Worm (Caenorhabditis elegans) whole organism, L1 larva: ENCODE results near the gene H04M03.12.
A peak's percentile ranks its signal among the peaks of the same experiment; 100 is the strongest.

Experiments
- C16A3.4 ChIP-seq: fragments of 150-350 bp; optimal IDR thresholded peaks from 2 replicates; lab custom pipeline; 2014; ENCODE audit warnings: missing biosample characterization, missing genetic modification characterization
- C34B4.2 ChIP-seq: sonication (generic microtip); optimal IDR thresholded peaks from 2 replicates; lab custom pipeline; 2017; ENCODE audit warnings: mild to moderate bottlenecking, missing genetic modification characterization, missing compliant biosample characterization
- Y116A8C.19 ChIP-seq: sonication (generic microtip); optimal IDR thresholded peaks from 2 replicates; lab custom pipeline; 2016; ENCODE audit warnings: missing compliant biosample characterization, missing genetic modification characterization, borderline replicate concordance
- aha-1 ChIP-seq: fragments of 150-350 bp; optimal IDR thresholded peaks from 2 replicates; lab custom pipeline; 2014; ENCODE audit warnings: missing biosample characterization, missing genetic modification characterization
- ama-1 ChIP-seq: fragments of 150-350 bp; optimal IDR thresholded peaks from 2 replicates; lab custom pipeline; 2014
- blmp-1 ChIP-seq: fragments of 150-350 bp; optimal IDR thresholded peaks from 2 replicates; lab custom pipeline; 2014; ENCODE audit warnings: missing biosample characterization, missing genetic modification characterization
- ceh-82 ChIP-seq, 3 experiments: fragments of 150-350 bp in 1 of 3; sonication (generic microtip) in 2 of 3; optimal IDR thresholded peaks; 2 replicates each; lab custom pipeline; 2014 to 2017; ENCODE audit warnings: missing biosample characterization in 3 of 3, missing genetic modification characterization in 3 of 3
- dpl-1 ChIP-seq, 3 experiments: fragments of 150-350 bp in 2 of 3; sonication (generic microtip) in 1 of 3; optimal IDR thresholded peaks; 2 replicates each; lab custom pipeline; 2014 to 2017; ENCODE audit warnings: missing biosample characterization in 3 of 3, missing genetic modification characterization in 3 of 3, missing genetic modification reagents in 3 of 3
- dsc-1 ChIP-seq: sonication (generic microtip); optimal IDR thresholded peaks from 2 replicates; lab custom pipeline; 2016; ENCODE audit warnings: mild to moderate bottlenecking, missing genetic modification characterization, missing compliant biosample characterization
- efl-1 ChIP-seq, 4 experiments: fragments of 150-350 bp; optimal IDR thresholded peaks in 3 of 4; peaks in 1 of 4; 1 replicate in 1 of 4; 2 replicates in 3 of 4; lab custom pipeline; 2014; ENCODE audit warnings: missing biosample characterization in 2 of 4, missing genetic modification characterization in 2 of 4, missing genetic modification reagents in 2 of 4
- egl-27 ChIP-seq, 2 experiments: fragments of 150-350 bp in 1 of 2; sonication (generic microtip); optimal IDR thresholded peaks; 3 replicates each; lab custom pipeline; 2017 to 2018; ENCODE audit warnings: missing biosample characterization in 2 of 2, missing genetic modification characterization in 2 of 2, missing genetic modification reagents in 2 of 2
- elt-2 ChIP-seq: sonication (generic microtip); optimal IDR thresholded peaks from 2 replicates; lab custom pipeline; 2016; ENCODE audit warnings: missing genetic modification characterization, mild to moderate bottlenecking, inconsistent platforms, missing compliant biosample characterization, missing genetic modification reagents
- elt-3 ChIP-seq, 6 experiments: fragments of 150-350 bp in 1 of 6; sonication (generic microtip); optimal IDR thresholded peaks; 2 replicates each; lab custom pipeline; 2017 to 2018; ENCODE audit warnings: missing biosample characterization in 6 of 6, missing genetic modification characterization in 6 of 6, inconsistent platforms in 1 of 6
- fkh-4 ChIP-seq: sonication (generic microtip); optimal IDR thresholded peaks from 2 replicates; lab custom pipeline; 2016; ENCODE audit warnings: missing compliant biosample characterization, missing genetic modification characterization, borderline replicate concordance
- grh-1 ChIP-seq: fragments of 200-800 bp; sonication (Bioruptor generic); IDR thresholded peaks from 2 replicates; pipeline ENCODE4 v1.3.6; 2022; ENCODE audit warnings: missing genetic modification reagents, missing genetic modification characterization, missing compliant biosample characterization
- irx-1 ChIP-seq: sonication (generic microtip); optimal IDR thresholded peaks from 2 replicates; lab custom pipeline; 2016; ENCODE audit warnings: missing genetic modification characterization, missing compliant biosample characterization
- isw-1 ChIP-seq: fragments of 200-800 bp; sonication (Bioruptor generic); IDR thresholded peaks from 2 replicates; pipeline ENCODE4 v1.3.6; 2022; ENCODE audit warnings: missing genetic modification characterization, missing compliant biosample characterization
- lin-14 ChIP-seq: fragments of 200-800 bp; sonication (Bioruptor generic); optimal IDR thresholded peaks from 2 replicates; lab custom pipeline; 2018; ENCODE audit warnings: mild to moderate bottlenecking, missing genetic modification characterization, moderate library complexity, missing compliant biosample characterization
- lin-35 ChIP-seq, 2 experiments: fragments of 150-350 bp; optimal IDR thresholded peaks; 2 replicates each; lab custom pipeline; 2014; ENCODE audit warnings: missing biosample characterization in 2 of 2, missing genetic modification characterization in 2 of 2, missing genetic modification reagents in 2 of 2
- lsy-2 ChIP-seq, 2 experiments: fragments of 150-350 bp; optimal IDR thresholded peaks; 2 replicates each; lab custom pipeline; 2014; ENCODE audit warnings: missing biosample characterization in 2 of 2, missing genetic modification characterization in 2 of 2
- nhr-19 ChIP-seq: fragments of 200-800 bp; sonication (Bioruptor generic); conservative IDR thresholded peaks from 2 replicates; pipeline ENCODE4 v1.3.6; 2022; ENCODE audit warnings: missing genetic modification characterization, missing compliant biosample characterization
- nhr-20 ChIP-seq: sonication (generic microtip); optimal IDR thresholded peaks from 2 replicates; lab custom pipeline; 2016; ENCODE audit warnings: mild to moderate bottlenecking, missing genetic modification characterization, missing compliant biosample characterization
- nhr-237 ChIP-seq: fragments of 150-350 bp; optimal IDR thresholded peaks from 2 replicates; lab custom pipeline; 2014; ENCODE audit warnings: missing biosample characterization, missing genetic modification characterization
- nhr-47 ChIP-seq: sonication (generic microtip); optimal IDR thresholded peaks from 2 replicates; lab custom pipeline; 2016; ENCODE audit warnings: mild to moderate bottlenecking, missing genetic modification characterization, moderate library complexity, missing compliant biosample characterization
- nhr-71 ChIP-seq: sonication (generic microtip); optimal IDR thresholded peaks from 2 replicates; lab custom pipeline; 2016; ENCODE audit warnings: mild to moderate bottlenecking, missing genetic modification characterization, moderate library complexity, missing compliant biosample characterization
- nhr-76 ChIP-seq: sonication (generic microtip); optimal IDR thresholded peaks from 2 replicates; lab custom pipeline; 2017; ENCODE audit warnings: missing biosample characterization, missing genetic modification characterization
- nhr-85 ChIP-seq: sonication (generic microtip); peaks from one replicate; lab custom pipeline; 2016; ENCODE audit warnings: missing genetic modification characterization, inconsistent platforms, missing compliant biosample characterization
- nhr-90 ChIP-seq: sonication (generic microtip); optimal IDR thresholded peaks from 2 replicates; lab custom pipeline; 2016; ENCODE audit warnings: mild to moderate bottlenecking, missing genetic modification characterization, missing compliant biosample characterization; ENCODE audit not compliant: poor library complexity
- pag-3 ChIP-seq: sonication (generic microtip); optimal IDR thresholded peaks from 2 replicates; lab custom pipeline; 2017; ENCODE audit warnings: missing genetic modification characterization, mild to moderate bottlenecking, missing compliant biosample characterization, antibody characterized with exemption, borderline replicate concordance; ENCODE audit not compliant: insufficient read depth
- pqm-1 ChIP-seq: sonication (generic microtip); optimal IDR thresholded peaks from 3 replicates; lab custom pipeline; 2017; ENCODE audit warnings: missing biosample characterization, missing genetic modification characterization
- rnt-1 ChIP-seq: sonication (generic microtip); optimal IDR thresholded peaks from 2 replicates; lab custom pipeline; 2016; ENCODE audit warnings: mild to moderate bottlenecking, missing genetic modification characterization, moderate library complexity, missing compliant biosample characterization
- snu-23 ChIP-seq: sonication (generic microtip); optimal IDR thresholded peaks from 2 replicates; lab custom pipeline; 2016; ENCODE audit warnings: missing genetic modification characterization, missing compliant biosample characterization
- sptf-1 ChIP-seq: fragments of 150-350 bp; optimal IDR thresholded peaks from 2 replicates; lab custom pipeline; 2014; ENCODE audit warnings: missing biosample characterization, missing genetic modification characterization
- sup-37 ChIP-seq: fragments of 200-800 bp; sonication (Bioruptor generic); optimal IDR thresholded peaks from 2 replicates; lab custom pipeline; 2018; ENCODE audit warnings: mild to moderate bottlenecking, missing genetic modification characterization, missing compliant biosample characterization
- tbx-2 ChIP-seq: sonication (generic microtip); optimal IDR thresholded peaks from 2 replicates; lab custom pipeline; 2016; ENCODE audit warnings: missing genetic modification characterization, missing compliant biosample characterization
- unc-30 ChIP-seq: sonication (generic microtip); optimal IDR thresholded peaks from 2 replicates; lab custom pipeline; 2017; ENCODE audit warnings: missing biosample characterization, missing genetic modification characterization
- unc-98 ChIP-seq: fragments of 200-800 bp; sonication (Bioruptor generic); IDR thresholded peaks from 2 replicates; pipeline ENCODE4 v1.3.6; 2022; ENCODE audit warnings: missing genetic modification characterization, missing compliant biosample characterization
- zip-4 ChIP-seq: fragments of 200-800 bp; sonication (Bioruptor generic); optimal IDR thresholded peaks from 2 replicates; lab custom pipeline; 2018; ENCODE audit warnings: mild to moderate bottlenecking, missing genetic modification characterization, moderate library complexity, missing compliant biosample characterization

Gene H04M03.12

DNA sequence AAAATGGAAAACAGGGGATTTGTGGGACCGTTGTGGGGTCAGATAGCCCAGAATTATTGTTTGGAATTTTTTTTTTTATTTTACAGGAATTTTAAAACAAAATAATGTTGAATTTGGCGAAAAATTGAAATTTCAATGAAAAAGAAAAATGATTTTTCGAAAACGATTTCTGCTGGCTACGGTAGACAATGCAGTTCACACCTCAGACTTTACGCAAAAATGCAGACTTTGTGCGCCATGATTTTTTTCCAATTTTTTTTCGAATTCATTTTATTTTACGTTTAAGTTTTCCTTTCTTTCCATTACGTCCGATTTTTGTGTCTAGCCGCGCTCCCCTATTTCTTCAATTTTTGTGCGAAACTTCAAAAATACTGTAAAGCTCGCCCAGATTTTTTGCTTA is 36.8 kb upstream of the H04M03.12 start:
- peak in 1 of 2 experiments; percentile 72 for TF ChIP-seq lsy-2 (tag; optimal IDR thresholded peaks at IDR 0.05; lab: Kevin White, UChicago)
- TF ChIP-seq sptf-1, result no peak
- TF ChIP-seq, all 84 proteins: peak for 1

DNA sequence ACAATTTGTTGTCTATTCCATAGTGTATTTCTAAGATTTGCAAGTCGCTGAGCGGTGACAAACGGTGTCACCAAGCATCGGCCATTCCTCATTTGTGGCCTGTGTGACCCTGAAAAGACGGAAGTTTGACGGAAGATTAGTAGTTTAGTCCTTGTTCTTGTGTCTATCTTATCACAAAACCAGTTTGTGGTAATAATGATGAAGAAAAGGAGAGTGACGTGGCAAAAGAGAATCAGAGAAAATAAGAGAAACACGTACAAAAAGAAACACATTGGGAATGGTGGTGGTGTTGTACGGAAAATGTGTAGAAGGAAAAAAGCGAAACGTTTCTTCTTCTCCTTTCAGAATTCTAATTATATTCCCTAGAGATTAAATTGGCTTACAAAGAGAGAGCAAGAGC is 36.0 kb upstream of the H04M03.12 start, which contains the start of gene mcu-1:
Gene mcu-1, minus strand, starts transcription at position 109 of the 400 bp plus-strand sequence.
- peak in 5 of 6 experiments; percentile 80 to 93 (median 89) for TF ChIP-seq elt-3 (tag; optimal IDR thresholded peaks at IDR 0.05; lab: Kevin White, UChicago)
- TF ChIP-seq irx-1 (tag; lab: Kevin White, UChicago), result no peak
- TF ChIP-seq pag-3, result peak; percentile 60
- no peak for TF ChIP-seq nhr-76 (tag; lab: Kevin White, UChicago)
- no peak for TF ChIP-seq unc-98
- no peak for TF ChIP-seq elt-2 (tag; lab: Kevin White, UChicago)
- TF ChIP-seq nhr-47 (tag; lab: Kevin White, UChicago), result peak; percentile 7
- TF ChIP-seq lin-14, result peak; percentile 86
- no peak for TF ChIP-seq zip-4
- TF ChIP-seq grh-1 (GFP tag; lab: Robert Waterston, UW), result peak; percentile 92
- TF ChIP-seq nhr-71 (tag; lab: Kevin White, UChicago), result peak; percentile 64
- no peak for TF ChIP-seq dsc-1 (tag; lab: Kevin White, UChicago)
- peak in 1 of 3 experiments; percentile 3 for TF ChIP-seq dpl-1 (GFP tag; optimal IDR thresholded peaks at IDR 0.05; lab: Kevin White, UChicago)
- TF ChIP-seq ama-1 (lab: Kevin White, UChicago), result no peak
- TF ChIP-seq lsy-2 (tag; optimal IDR thresholded peaks at IDR 0.05; lab: Kevin White, UChicago), result peak in 1 of 2 experiments; percentile 48
- no peak for TF ChIP-seq pqm-1 (tag; lab: Kevin White, UChicago)
- peak in 1 of 2 experiments; percentile 68 for TF ChIP-seq lin-35 (GFP tag; optimal IDR thresholded peaks at IDR 0.05; lab: Kevin White, UChicago)
- peak; percentile 57 for TF ChIP-seq tbx-2
- TF ChIP-seq nhr-19 (GFP tag; lab: Robert Waterston, UW), result peak; percentile 17; the same call in 1 of the 2 replicates
- TF ChIP-seq fkh-4 (tag; lab: Kevin White, UChicago), result no peak
- peak; percentile 97 for TF ChIP-seq nhr-85 (tag; lab: Kevin White, UChicago)
- TF ChIP-seq efl-1 (optimal IDR thresholded peaks at IDR 0.05; lab: Kevin White, UChicago), result no peak
- peak in 1 of 2 experiments; percentile 92 for TF ChIP-seq efl-1 (GFP tag; optimal IDR thresholded peaks at IDR 0.05 in 1 of 2; lab: Kevin White, UChicago)
- peak; percentile 57 for TF ChIP-seq snu-23 (GFP tag; lab: Kevin White, UChicago)
- TF ChIP-seq nhr-90 (tag; lab: Kevin White, UChicago), result peak; percentile 34
- TF ChIP-seq rnt-1 (tag; lab: Kevin White, UChicago), result peak; percentile 15
- TF ChIP-seq blmp-1, result peak; percentile 95
- TF ChIP-seq C16A3.4 (tag; lab: Kevin White, UChicago), result peak; percentile 16
- peak; percentile 56 for TF ChIP-seq nhr-20 (tag; lab: Kevin White, UChicago)
- TF ChIP-seq egl-27 (tag; optimal IDR thresholded peaks at IDR 0.05; lab: Kevin White, UChicago), result no peak

DNA sequence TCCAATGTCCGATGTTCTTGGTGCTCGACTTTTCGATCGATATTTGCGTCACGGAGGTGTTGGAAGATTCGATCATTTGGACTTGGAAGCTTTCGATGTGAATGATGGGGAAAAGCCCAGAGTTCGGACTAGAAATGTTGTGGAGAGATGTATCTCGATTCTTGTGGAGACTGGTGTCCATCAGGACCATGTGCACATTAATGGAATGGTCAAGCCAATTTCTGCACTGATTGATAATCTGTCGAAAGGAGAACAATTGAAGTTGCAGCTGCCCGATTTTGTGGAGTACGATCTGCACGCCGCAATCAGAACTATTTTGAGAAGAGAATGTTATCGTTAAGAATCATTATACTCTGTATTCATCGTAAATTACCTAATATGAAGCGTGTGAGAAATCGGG is 34.0 kb upstream of the H04M03.12 start:
- TF ChIP-seq nhr-85 (tag; lab: Kevin White, UChicago), result no peak
- TF ChIP-seq ceh-82 (tag; optimal IDR thresholded peaks at IDR 0.05; lab: Kevin White, UChicago), result no peak
- TF ChIP-seq aha-1 (tag; lab: Kevin White, UChicago), result no peak
- no peak for TF ChIP-seq isw-1 (GFP tag; lab: Robert Waterston, UW)
- no peak for TF ChIP-seq Y116A8C.19
- TF ChIP-seq sup-37 (GFP tag; lab: Kevin White, UChicago), result no peak
- no peak for TF ChIP-seq nhr-90 (tag; lab: Kevin White, UChicago)
- no peak for TF ChIP-seq C34B4.2 (tag; lab: Kevin White, UChicago)
- no peak for TF ChIP-seq ama-1 (lab: Kevin White, UChicago)
- no peak for TF ChIP-seq unc-30
- TF ChIP-seq lin-35 (GFP tag; optimal IDR thresholded peaks at IDR 0.05; lab: Kevin White, UChicago), result no peak
- TF ChIP-seq nhr-237, result no peak
- TF ChIP-seq nhr-76 (tag; lab: Kevin White, UChicago), result no peak
- TF ChIP-seq, all 84 proteins: peak for 0
